Worm (Caenorhabditis elegans): ENCODE data around the gene grsp-4.
A peak's percentile ranks its signal among the peaks of the same experiment; 100 is the strongest.

- TF ChIP-seq sptf-1 (tag; optimal IDR thresholded peaks at IDR 0.05): no peak
- no peak for TF ChIP-seq blmp-1 (tag; optimal IDR thresholded peaks at IDR 0.05)
- TF ChIP-seq M03D4.4 (tag; optimal IDR thresholded peaks at IDR 0.05): no peak
- TF ChIP-seq lsy-2 (tag; optimal IDR thresholded peaks at IDR 0.05): peak; percentile 5
- no peak for TF ChIP-seq unc-39 (tag; optimal IDR thresholded peaks at IDR 0.05)
- TF ChIP-seq snpc-4 (tag; optimal IDR thresholded peaks at IDR 0.05): no peak
- no peak for TF ChIP-seq unc-62 (GFP tag; optimal IDR thresholded peaks at IDR 0.05)
- no peak for TF ChIP-seq pha-4 (tag; optimal IDR thresholded peaks at IDR 0.05)
- no peak for TF ChIP-seq lin-13 (tag; optimal IDR thresholded peaks at IDR 0.05)
- TF ChIP-seq ceh-39 (tag; optimal IDR thresholded peaks at IDR 0.05): no peak
Observed at ce11 chrV:7587637-7588036, 37.1 kb upstream of the grsp-4 start, which contains the start of the genes F19F10.11 and C50E3.5.

Measured in whole organism, mixed stage, embryonic.